Fruit fly (Drosophila melanogaster) Kc167 (cell line): Measurements from ENCODE around the gene CG10026.

ENCODE experiments used
- Myc ChIP-seq: fragments of >200 bp; optimal IDR thresholded peaks from 2 replicates; lab custom pipeline; 2017; ENCODE audit warnings: missing external identifiers
- Sin3A ChIP-seq: fragments of >200 bp; optimal IDR thresholded peaks from 2 replicates; lab custom pipeline; 2018; ENCODE audit warnings: missing external identifiers
- h ChIP-seq: fragments of >200 bp; optimal IDR thresholded peaks from 3 replicates; lab custom pipeline; 2018; ENCODE audit warnings: missing external identifiers
- insv ChIP-seq: fragments of >200 bp; optimal IDR thresholded peaks from 3 replicates; lab custom pipeline; 2018; ENCODE audit warnings: missing external identifiers
- psq ChIP-seq: fragments of >200 bp; optimal IDR thresholded peaks from 2 replicates; lab custom pipeline; 2017; ENCODE audit warnings: missing external identifiers
- ttk ChIP-seq: sonication (Bioruptor generic); optimal IDR thresholded peaks from 2 replicates; lab custom pipeline; 2017; ENCODE audit warnings: missing external identifiers

Gene CG10026

DNA sequence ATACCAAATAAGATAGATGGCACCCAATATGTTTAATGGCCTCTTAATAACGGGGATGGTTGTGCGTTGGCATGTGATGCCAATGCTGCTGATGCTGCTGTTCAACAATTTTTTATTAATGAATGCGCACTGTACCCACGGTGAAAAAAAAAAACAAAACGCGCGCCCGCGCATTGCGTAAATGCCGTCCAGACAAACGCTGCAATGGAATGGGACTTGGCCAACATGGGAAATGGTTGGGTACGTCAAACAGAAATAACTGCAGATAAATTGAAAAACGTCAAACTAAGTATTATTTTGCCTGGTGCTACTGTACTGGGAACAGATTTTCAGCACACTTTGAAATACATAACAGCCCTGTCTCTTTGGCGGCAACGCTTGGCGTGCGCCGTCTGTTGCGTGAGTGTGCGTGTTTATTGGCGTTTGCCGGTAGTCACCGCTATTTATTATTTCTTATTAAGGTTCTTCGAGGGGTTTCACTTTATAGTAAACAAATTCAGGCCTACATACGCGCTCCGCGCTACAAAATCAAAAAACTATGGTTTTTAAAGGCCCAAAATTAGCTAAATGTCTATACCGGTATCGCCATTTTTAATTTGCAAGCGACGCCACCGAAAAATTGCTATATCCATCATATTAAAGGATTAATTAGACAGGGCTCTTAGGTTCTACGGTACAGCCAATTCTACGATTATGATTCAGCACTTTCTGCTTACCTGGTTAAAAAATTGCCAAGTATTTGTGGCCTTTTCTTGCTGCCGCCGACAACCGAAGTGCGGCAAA is 1.3 kb upstream of the CG10026 start:
- TF ChIP-seq insv (lab: Kevin White, UChicago) = no peak
- no peak for TF ChIP-seq psq (lab: Kevin White, UChicago)
- no peak for TF ChIP-seq Myc (lab: Kevin White, UChicago)
- TF ChIP-seq Sin3A = no peak
- TF ChIP-seq h (lab: Kevin White, UChicago) = no peak
- no peak for TF ChIP-seq ttk

DNA sequence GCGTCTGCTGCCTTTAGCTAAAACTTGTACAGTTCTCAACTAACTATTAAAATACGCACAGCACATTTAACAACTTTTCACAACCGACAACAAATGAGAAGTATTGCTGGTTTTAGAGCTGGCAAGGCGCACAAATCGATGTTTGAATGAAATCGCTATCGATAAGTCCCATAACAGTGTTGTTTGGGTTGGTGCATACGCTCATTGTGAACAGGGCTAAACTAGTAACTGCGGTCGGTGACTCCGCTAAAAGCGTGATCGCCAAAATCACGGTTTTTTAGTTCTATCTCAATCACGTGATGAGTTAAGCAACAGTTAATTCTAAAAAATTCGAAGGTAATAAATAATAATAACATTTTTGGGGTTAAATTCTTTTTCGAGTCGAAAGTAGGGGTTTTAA is 675 bp upstream of the CG10026 start, which contains the start of gene Top2:
TSS of gene Top2 (minus strand) at position 110 of the 400 bp plus-strand sequence.
- TF ChIP-seq Sin3A (no peak), ttk (no peak), psq (lab: Kevin White, UChicago) (no peak), h (lab: Kevin White, UChicago) (no peak), Myc (lab: Kevin White, UChicago) (no peak), insv (lab: Kevin White, UChicago) (no peak)

DNA sequence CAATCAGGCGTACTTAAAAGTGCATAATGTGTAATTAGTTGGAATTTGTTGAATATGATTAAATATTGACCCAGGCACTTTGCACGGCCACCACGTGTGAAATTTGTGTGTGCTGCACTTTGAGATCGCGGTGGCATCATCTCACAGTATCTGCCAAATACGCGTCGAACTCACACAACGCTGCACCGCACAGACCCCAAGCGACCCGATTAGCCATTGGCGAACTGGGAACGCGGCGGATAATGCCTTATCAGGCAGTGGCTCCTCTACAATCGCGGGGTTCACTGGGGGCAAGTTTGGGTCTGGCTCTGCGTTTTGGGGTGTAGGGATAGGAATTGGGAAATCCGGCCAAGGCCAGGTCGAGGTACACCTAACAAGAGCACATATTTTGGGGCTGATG is 1.2 kb downstream of the CG10026 start:
- no peak for TF ChIP-seq Sin3A
- TF ChIP-seq insv (lab: Kevin White, UChicago) = no peak
- no peak for TF ChIP-seq ttk
- TF ChIP-seq Myc (lab: Kevin White, UChicago) = no peak
- TF ChIP-seq psq (lab: Kevin White, UChicago) = no peak
- no peak for TF ChIP-seq h (lab: Kevin White, UChicago)

DNA sequence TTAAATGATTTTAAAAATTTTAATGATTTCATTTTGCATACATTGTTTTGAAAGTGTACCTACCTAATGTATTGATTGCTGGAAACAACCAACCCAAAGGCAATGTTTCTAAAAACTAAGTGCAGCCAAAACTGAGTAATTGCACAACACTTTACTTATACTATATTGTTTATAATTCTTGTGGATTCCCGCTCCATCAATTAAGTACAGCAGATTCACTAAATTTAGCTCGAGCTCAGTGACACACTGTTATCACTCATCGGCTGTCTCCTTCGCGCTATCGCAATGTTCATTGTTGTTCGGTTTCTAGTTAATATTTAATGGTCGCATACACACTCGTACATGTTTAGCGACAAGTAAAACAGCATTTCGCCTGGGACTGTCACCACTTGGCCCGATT is 1.7 kb downstream of the CG10026 start:
- TF ChIP-seq h (lab: Kevin White, UChicago) (no peak), ttk (no peak), Sin3A (no peak)

DNA sequence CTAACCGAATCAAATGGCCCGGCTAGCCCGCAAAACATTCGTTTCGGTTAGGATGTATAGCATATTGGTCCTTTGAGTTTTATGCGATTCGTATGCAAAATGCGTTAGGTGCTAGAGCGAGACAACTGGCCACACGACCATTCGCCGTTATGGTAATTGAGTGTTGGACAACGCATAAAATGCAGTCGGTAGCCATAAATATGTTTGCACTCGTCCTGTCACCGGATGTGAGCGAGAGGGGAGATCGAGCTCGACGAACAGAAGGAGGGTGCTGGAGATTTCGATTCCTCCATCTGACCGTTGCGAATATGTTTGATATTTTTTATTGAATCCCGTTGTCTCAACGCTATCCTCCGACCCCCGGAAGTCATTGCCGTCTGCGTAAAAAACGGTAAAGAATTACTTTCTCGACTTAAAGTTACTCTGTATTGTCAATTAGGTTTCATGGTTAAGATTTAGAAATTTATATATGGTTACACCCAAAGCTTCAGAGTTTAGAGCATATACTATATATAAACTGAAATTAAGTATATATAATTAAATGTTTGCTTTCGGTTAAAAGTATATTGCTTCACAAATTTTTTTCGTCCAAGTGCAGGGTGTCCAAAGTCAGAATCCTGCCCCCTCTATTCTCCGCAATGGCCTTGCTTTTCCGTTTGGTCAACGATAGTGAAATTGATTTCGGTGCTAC is 4.0 kb downstream of the CG10026 start:
- TF ChIP-seq Myc (lab: Kevin White, UChicago) (no peak), Sin3A (no peak), ttk (no peak), h (lab: Kevin White, UChicago) (no peak), psq (lab: Kevin White, UChicago) (no peak), insv (lab: Kevin White, UChicago) (no peak)

DNA sequence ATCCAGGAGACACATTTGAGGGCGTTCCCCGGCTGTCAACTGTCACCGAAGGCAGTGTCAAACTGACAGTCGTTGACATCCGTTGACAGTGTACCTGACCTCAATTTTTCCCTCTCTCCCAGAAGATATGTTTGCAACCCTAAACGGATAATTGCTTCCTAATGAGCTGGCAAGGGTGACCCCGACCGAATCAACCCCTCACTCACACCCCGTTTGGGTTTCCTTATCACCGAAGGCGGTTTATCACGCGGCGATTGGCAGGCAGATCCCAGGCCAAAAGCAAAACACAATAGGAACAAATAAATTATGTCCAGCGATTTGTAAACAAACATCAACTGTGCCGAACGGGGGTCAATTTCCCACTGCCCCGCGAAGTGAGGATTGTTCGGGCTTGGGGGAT is 5.3 kb downstream of the CG10026 start:
- TF ChIP-seq insv (lab: Kevin White, UChicago) = no peak
- no peak for TF ChIP-seq h (lab: Kevin White, UChicago)
- no peak for TF ChIP-seq Sin3A
- no peak for TF ChIP-seq psq (lab: Kevin White, UChicago)
- no peak for TF ChIP-seq Myc (lab: Kevin White, UChicago)
- no peak for TF ChIP-seq ttk

DNA sequence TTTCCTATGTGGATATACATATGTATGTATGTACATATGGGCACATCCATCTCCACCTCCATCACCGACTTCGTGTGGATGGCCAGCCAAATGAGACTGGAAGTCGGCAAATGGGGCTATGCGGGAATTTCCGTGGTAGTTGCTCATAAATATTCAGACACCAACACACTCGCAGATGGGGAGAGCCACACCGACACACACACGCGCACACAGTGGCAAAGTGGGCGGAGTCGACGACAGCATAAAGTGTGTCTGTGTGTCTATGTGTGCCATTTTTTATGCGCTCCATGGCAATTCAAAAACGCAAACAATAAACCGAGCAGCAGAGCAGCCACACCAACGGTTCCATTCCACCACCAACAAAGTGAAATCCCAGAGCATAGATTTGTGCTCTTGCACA is 8.8 kb downstream of the CG10026 start:
- TF ChIP-seq h (lab: Kevin White, UChicago) (no peak), insv (lab: Kevin White, UChicago) (no peak), psq (lab: Kevin White, UChicago) (no peak), Myc (lab: Kevin White, UChicago) (no peak), ttk (no peak), Sin3A (no peak)

DNA sequence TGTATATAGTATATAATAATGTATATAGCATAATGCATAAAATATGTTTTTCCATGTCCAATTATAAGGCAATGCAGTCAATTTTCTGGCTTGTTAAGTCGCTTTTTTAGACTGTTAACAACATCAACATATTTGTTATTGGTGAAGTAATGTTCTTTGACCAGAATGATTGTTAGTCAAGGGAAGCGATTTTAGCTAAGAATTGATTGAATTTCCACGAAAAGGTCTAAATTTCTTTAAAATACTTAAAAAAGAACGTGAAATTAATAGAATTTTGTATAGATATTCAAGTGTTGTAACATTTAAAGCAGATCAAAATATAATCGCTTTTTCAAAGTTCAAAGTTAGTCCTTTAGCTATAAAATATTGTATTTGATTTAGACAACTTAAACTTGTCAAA is 9.3 kb downstream of the CG10026 start:
- no peak for TF ChIP-seq h (lab: Kevin White, UChicago)
- no peak for TF ChIP-seq insv (lab: Kevin White, UChicago)
- TF ChIP-seq Myc (lab: Kevin White, UChicago) = no peak
- no peak for TF ChIP-seq Sin3A
- no peak for TF ChIP-seq psq (lab: Kevin White, UChicago)
- no peak for TF ChIP-seq ttk

DNA sequence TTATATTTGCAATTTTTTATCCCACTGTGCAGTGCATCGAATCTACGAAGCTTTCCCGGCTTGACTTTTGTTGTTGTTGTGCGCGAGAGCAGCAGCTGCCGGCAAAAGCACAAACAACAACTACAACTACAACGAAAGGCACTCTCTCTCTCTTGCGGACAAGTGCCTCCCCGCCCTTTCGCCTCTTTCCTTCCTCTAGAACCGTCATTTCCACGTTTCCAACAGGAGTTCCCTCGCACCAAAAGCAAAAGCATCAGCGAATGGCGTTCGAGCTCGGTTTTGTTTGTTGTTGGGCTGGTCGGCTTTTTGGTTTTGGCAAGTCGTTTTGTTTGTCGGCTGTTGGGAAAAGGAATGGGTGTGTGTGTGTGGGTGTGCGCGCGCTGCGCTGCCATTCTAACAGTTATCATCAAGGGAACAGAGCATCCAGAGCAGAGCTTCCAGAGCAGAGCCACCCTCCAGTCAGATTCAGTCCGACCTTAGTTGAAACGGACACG is 9.8 kb downstream of the CG10026 start, which contains the start of gene tj:
TSS of gene tj (plus strand) at position 444 of the 494 bp plus-strand sequence.
- no peak for TF ChIP-seq Myc (lab: Kevin White, UChicago)
- no peak for TF ChIP-seq insv (lab: Kevin White, UChicago)
- TF ChIP-seq h (lab: Kevin White, UChicago) = no peak
- TF ChIP-seq ttk = no peak
- TF ChIP-seq Sin3A = no peak
- TF ChIP-seq psq (lab: Kevin White, UChicago) = no peak

DNA sequence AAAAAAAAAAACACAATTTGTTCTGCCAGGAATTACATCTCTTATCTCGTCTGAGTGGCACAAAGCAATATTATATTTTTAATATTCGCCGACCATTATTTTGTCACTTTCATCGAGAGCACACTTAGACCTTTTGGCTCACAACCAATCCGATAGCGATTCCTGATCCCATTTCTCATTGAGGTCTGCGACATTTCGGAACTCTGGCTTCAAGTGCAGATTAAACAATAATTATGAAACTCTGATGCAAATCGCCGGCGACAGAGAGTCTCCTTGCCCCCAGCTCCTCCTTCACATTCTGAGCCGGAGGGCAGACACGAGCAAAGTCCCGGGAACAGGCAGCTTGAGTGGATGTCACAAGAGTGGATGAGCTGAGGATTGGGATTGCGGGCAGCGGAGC is 15.0 kb downstream of the CG10026 start:
- TF ChIP-seq insv (lab: Kevin White, UChicago) (no peak), Myc (lab: Kevin White, UChicago) (no peak), Sin3A (no peak), h (lab: Kevin White, UChicago) (no peak), psq (lab: Kevin White, UChicago) (no peak), ttk (no peak)

DNA sequence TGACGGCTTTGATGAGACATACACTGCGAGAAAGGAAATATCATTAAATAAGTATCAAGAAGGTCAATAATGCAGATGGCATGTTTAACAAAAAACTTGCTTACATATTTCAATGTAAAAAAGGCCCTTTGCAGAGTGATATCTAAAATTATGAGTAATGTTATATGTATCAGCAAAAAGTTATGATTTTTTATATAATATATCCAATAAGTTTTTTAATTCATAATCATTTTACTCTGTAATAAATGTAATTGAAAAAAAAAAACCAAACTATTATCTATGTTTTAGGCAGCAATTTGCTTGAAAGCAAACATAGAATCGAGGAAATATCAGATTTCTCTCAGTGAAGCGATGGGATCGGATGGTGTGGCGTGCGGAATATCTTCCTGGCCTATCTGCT is 15.7 kb downstream of the CG10026 start:
- TF ChIP-seq ttk (no peak), Myc (lab: Kevin White, UChicago) (no peak), Sin3A (no peak), insv (lab: Kevin White, UChicago) (no peak)

DNA sequence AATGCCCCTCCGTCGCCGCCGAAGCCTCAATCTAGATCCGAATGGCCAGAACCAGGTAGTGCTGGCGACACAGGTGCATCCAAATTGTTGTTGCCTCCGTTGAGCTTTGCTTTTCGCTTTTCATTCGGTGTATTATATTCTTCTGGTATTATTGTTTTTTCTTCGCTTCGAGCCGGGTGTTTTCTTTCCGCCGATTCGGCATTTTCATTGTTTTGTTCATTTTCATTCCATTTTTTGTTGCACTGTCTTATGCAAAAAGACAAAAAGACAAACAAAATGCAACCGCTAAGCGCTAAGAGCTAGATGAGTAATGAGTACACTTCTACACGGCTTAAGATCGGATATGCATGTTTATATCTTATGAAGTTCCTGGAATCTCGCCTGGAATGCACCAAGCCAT is 18.2 kb downstream of the CG10026 start:
- no peak for TF ChIP-seq psq (lab: Kevin White, UChicago)
- no peak for TF ChIP-seq Sin3A
- TF ChIP-seq ttk = no peak
- TF ChIP-seq h (lab: Kevin White, UChicago) = no peak
- TF ChIP-seq insv (lab: Kevin White, UChicago) = no peak
- TF ChIP-seq Myc (lab: Kevin White, UChicago) = no peak
